Fruit fly (Drosophila melanogaster): ENCODE measurements around the gene CG34288.

Gene CG34288

DNA sequence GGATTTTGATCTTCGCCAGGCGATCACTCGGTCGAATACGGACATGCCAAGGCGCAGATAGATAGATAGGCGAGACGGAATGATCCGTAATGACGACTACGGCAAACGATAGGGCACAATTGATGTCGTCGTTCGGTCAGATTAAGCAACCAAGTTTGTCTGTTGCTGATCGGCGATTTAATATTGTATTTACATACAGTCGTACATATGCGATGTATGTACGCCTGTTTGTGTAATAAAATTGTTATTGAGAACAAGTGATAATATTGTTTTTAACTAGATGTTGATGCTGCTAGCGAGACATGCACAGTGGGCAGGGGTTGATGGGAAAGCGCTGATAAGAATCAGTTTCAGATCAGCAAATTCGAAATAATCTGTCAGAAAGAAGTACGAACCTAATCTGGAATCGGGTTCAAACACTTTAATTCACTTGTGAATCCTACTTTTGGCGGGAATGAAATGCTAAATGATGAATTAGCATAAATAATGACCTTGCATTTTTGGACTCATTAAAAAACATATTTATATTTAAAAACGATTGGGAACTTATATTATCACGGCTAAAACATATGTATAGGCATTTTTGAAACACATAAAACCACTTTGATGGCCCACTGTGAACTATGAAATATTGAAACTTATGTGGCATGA is 8.4 kb upstream of the CG34288 start (continued):
- TF ChIP-seq CG6276 (GFP tag; optimal IDR thresholded peaks at IDR 0.05) = peak; percentile 27
- peak; percentile 20 for TF ChIP-seq esn (GFP tag; optimal IDR thresholded peaks at IDR 0.05)
- TF ChIP-seq fd85E (GFP tag; optimal IDR thresholded peaks at IDR 0.05) = no peak
- TF ChIP-seq CG34406 (GFP tag; optimal IDR thresholded peaks at IDR 0.05) = peak; percentile 32
- no peak for TF ChIP-seq Hr4 (GFP tag; optimal IDR thresholded peaks at IDR 0.05)
- peak; percentile 18 for TF ChIP-seq CG1621 (tag; optimal IDR thresholded peaks at IDR 0.05)
- TF ChIP-seq CG8632 (GFP tag; optimal IDR thresholded peaks at IDR 0.05) = peak; percentile 29
- peak; percentile 13 for TF ChIP-seq CG11902 (GFP tag; optimal IDR thresholded peaks at IDR 0.05)
- TF ChIP-seq topi (GFP tag; optimal IDR thresholded peaks at IDR 0.05) = peak; percentile 2

DNA sequence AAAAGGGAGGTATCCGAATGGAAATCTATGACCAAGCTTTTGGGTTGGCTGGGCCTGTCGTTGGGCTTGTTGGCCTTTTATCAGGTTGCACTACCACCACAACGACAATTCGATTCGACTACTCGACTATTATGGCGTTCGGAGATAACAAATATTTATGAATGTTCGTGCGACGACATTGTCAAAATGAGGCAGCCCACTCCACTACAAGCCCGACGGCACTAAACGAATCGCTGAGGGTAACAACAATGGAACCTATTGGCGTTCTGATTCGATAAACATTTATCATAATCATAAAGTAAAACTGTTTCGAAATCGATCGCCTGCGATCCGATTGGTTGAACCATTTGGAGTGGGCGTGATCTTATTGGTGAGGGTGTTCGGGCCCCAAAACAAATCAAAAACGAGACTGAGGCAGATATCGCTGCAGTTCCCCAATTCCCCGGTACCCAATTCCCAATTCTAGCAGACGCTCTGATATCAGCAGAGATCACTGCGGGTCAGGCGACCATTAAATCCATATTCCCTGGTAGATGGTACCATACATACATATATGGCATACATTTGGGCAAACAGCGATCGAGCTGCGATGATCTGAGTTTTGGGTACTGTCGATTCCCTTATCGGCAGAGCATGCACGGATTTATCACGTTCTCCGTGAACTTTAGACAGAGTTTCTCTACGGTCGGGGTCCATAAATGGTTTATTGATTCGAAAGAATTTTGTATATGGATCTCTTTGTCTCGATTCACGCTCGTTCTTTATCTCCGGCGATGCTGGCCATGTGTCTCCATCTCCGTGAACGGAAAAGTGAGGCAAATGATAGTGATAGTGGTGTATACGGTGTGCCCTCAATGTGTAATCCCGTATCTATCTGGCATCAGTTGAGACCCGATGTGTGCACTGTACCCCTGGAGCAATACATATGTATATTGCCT is 7.6 kb upstream of the CG34288 start:
- no peak for TF ChIP-seq Sox15 (GFP tag; optimal IDR thresholded peaks at IDR 0.05)
- no peak for TF ChIP-seq CG6276 (GFP tag; optimal IDR thresholded peaks at IDR 0.05)
- peak; percentile 98 for TF ChIP-seq svp (GFP tag)
- TF ChIP-seq fd85E (GFP tag; optimal IDR thresholded peaks at IDR 0.05) = no peak
- no peak for TF ChIP-seq acj6 (GFP tag; optimal IDR thresholded peaks at IDR 0.05)

DNA sequence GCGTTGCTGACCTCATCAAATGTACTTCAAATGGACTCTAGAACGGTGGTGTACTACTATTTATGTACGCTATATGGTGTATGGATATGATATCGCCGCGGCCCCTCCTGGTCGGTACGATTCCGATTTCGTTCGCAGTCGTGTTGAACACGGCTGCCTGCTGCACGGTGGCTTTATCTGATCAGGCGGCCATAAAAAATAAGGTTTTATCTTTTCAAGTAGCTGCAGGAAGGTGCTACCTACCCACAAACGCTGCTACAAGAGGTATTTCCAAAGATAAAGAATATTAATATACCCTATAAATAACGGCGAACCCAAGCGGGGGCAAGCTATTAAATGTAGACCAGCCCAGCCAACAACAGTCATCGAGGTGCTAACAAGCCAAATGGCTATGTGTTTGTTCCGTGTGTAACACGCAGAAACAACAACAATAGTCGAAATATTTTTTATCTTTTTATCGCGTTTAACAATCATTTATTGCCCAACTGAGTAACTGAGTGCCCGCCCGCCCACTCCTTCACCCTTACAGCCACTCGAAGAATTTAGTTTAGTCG is 2.9 kb upstream of the CG34288 start:
- TF ChIP-seq CG34406 (GFP tag; optimal IDR thresholded peaks at IDR 0.05) (no peak), CG11762 (GFP tag; optimal IDR thresholded peaks at IDR 0.05; ENCODE audit: insufficient read depth) (no peak), acj6 (GFP tag; optimal IDR thresholded peaks at IDR 0.05) (no peak), OdsH (GFP tag; optimal IDR thresholded peaks at IDR 0.05) (no peak), fkh (GFP tag; optimal IDR thresholded peaks at IDR 0.05) (peak; percentile 15)

DNA sequence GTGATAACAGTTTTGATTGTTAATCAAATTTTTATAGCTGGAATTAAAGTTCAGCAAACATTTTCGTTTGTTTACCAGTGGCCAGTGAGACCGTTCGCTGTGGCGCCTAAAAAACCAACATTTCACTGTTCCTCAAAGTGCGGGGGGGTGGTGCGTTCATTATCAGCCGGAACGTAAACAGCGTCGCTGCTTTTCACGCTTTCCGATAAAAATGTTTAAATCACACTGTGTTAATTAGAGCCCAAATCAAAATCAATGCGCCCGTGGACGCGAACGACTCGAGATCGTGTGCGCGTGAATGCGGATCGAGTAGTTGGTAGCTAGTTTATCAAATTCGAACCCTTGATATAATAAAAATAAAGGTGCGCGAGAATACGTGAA is 801 bp upstream of the CG34288 start, which contains the start of gene CG34376:
CG34376 (plus strand) TSS at position 226 of the 381 bp plus-strand sequence.
- TF ChIP-seq pdm3 (GFP tag; optimal IDR thresholded peaks at IDR 0.05) (no peak), dsx (GFP tag; optimal IDR thresholded peaks at IDR 0.05; ENCODE audit: poor library complexity, severe bottlenecking) (no peak), CG8119 (GFP tag; IDR thresholded peaks at IDR 0.05) (peak; percentile 73; the same call in 1 of the 3 replicates), Eip93F (GFP tag; optimal IDR thresholded peaks at IDR 0.05) (no peak), lz (GFP tag; optimal IDR thresholded peaks at IDR 0.05) (no peak), Sox102F (GFP tag; optimal IDR thresholded peaks at IDR 0.05) (no peak), Hr39 (GFP tag; optimal IDR thresholded peaks at IDR 0.05) (no peak), CG1621 (tag; optimal IDR thresholded peaks at IDR 0.05) (peak; percentile 94), ss (GFP tag; optimal IDR thresholded peaks at IDR 0.05) (no peak), CG3032 (tag; optimal IDR thresholded peaks at IDR 0.05) (peak; percentile 6), CG11762 (GFP tag; optimal IDR thresholded peaks at IDR 0.05; ENCODE audit: insufficient read depth) (no peak), Lpt (GFP tag; optimal IDR thresholded peaks at IDR 0.05) (no peak), CG6854 (GFP tag; optimal IDR thresholded peaks at IDR 0.05) (peak; percentile 63), cyc (GFP tag; optimal IDR thresholded peaks at IDR 0.05) (no peak), salr (GFP tag; optimal IDR thresholded peaks at IDR 0.05) (peak in 1 of 2 experiments; percentile 55), CG6808 (GFP tag; optimal IDR thresholded peaks at IDR 0.05) (no peak), fd59A (GFP tag; optimal IDR thresholded peaks at IDR 0.05) (no peak), CG8632 (GFP tag; optimal IDR thresholded peaks at IDR 0.05) (no peak), Eip78C (GFP tag) (no peak), CG9139 (GFP tag; optimal IDR thresholded peaks at IDR 0.05) (peak; percentile 18), dac (GFP tag; optimal IDR thresholded peaks at IDR 0.05) (no peak), CG10669 (GFP tag; optimal IDR thresholded peaks at IDR 0.05) (no peak), CG3919 (GFP tag; optimal IDR thresholded peaks at IDR 0.05) (peak; percentile 18), CG34406 (GFP tag; optimal IDR thresholded peaks at IDR 0.05) (peak; percentile 13), Met (GFP tag; optimal IDR thresholded peaks at IDR 0.05) (peak; percentile 5), achi (GFP tag; optimal IDR thresholded peaks at IDR 0.05) (peak; percentile 24), CG15336 (GFP tag; IDR thresholded peaks at IDR 0.05) (no peak), net (GFP tag; optimal IDR thresholded peaks at IDR 0.05) (peak; percentile 46), CG16779 (tag; optimal IDR thresholded peaks at IDR 0.05) (no peak), CG8319 (GFP tag; optimal IDR thresholded peaks at IDR 0.05) (no peak), acj6 (GFP tag; optimal IDR thresholded peaks at IDR 0.05) (no peak), fkh (GFP tag; optimal IDR thresholded peaks at IDR 0.05) (peak; percentile 100)

All from whole organism, prepupa.